Fruit fly (Drosophila melanogaster): ENCODE data around the gene WRNexo.

WRNexo gene

dm6 chr3R:18380251-18380812 lies 14.4 kb upstream of the WRNexo start:
- TF ChIP-seq Vsx2 (GFP tag; optimal IDR thresholded peaks at IDR 0.05; ENCODE audit: partially characterized antibody) (no peak), brk (GFP tag; optimal IDR thresholded peaks at IDR 0.05) (no peak), lola (GFP tag; optimal IDR thresholded peaks at IDR 0.05) (no peak), h (GFP tag; optimal IDR thresholded peaks at IDR 0.05) (no peak), CG9705 (GFP tag; optimal IDR thresholded peaks at IDR 0.05) (no peak), pan (optimal IDR thresholded peaks at IDR 0.05) (no peak), Hr78 (GFP tag; optimal IDR thresholded peaks at IDR 0.05) (no peak), N (GFP tag; optimal IDR thresholded peaks at IDR 0.05) (no peak), sv (GFP tag; optimal IDR thresholded peaks at IDR 0.05) (no peak), sage (GFP tag; optimal IDR thresholded peaks at IDR 0.05) (no peak), Jra (GFP tag; optimal IDR thresholded peaks at IDR 0.05) (no peak), jim (GFP tag; optimal IDR thresholded peaks at IDR 0.05) (no peak), Hr83 (GFP tag; optimal IDR thresholded peaks at IDR 0.05; ENCODE audit: poor library complexity, severe bottlenecking) (no peak), br (GFP tag; optimal IDR thresholded peaks at IDR 0.05) (no peak), foxo (GFP tag; optimal IDR thresholded peaks at IDR 0.05) (no peak), fru (GFP tag; optimal IDR thresholded peaks at IDR 0.05) (no peak), dmrt93B (GFP tag; optimal IDR thresholded peaks at IDR 0.05) (no peak), dsf (GFP tag; optimal IDR thresholded peaks at IDR 0.05; ENCODE audit: borderline replicate concordance) (no peak)

- no peak for TF ChIP-seq br (GFP tag; optimal IDR thresholded peaks at IDR 0.05)
- peak; percentile 9 for TF ChIP-seq Hr83 (GFP tag; optimal IDR thresholded peaks at IDR 0.05; ENCODE audit: poor library complexity, severe bottlenecking)
Observed at dm6 chr3R:18372688-18373304, 6.8 kb upstream of the WRNexo start, which contains the start of gene gl. TSS of gene gl (minus strand) at chr3R:18372738.

- no peak for TF ChIP-seq Hr78 (GFP tag; optimal IDR thresholded peaks at IDR 0.05)
- peak; percentile 4 for TF ChIP-seq rgr (GFP tag; optimal IDR thresholded peaks at IDR 0.05)
- peak; percentile 5 for TF ChIP-seq woc (GFP tag; optimal IDR thresholded peaks at IDR 0.05)
- no peak for TF ChIP-seq Dif (GFP tag; optimal IDR thresholded peaks at IDR 0.05; ENCODE audit: partially characterized antibody)
- no peak for TF ChIP-seq Mio (GFP tag; optimal IDR thresholded peaks at IDR 0.05)
- TF ChIP-seq Sp1 (GFP tag; optimal IDR thresholded peaks at IDR 0.05), result no peak
- no peak for TF ChIP-seq Rel (GFP tag; optimal IDR thresholded peaks at IDR 0.05)
- no peak for TF ChIP-seq Rel (tag; optimal IDR thresholded peaks at IDR 0.05)
- no peak for TF ChIP-seq N (GFP tag; optimal IDR thresholded peaks at IDR 0.05)
- TF ChIP-seq Jra (GFP tag; optimal IDR thresholded peaks at IDR 0.05), result no peak
- no peak for TF ChIP-seq HLH106 (tag; optimal IDR thresholded peaks at IDR 0.05)
- TF ChIP-seq psq (GFP tag; optimal IDR thresholded peaks at IDR 0.05), result no peak
- TF ChIP-seq fru (GFP tag; optimal IDR thresholded peaks at IDR 0.05), result no peak
- no peak for TF ChIP-seq dmrt93B (GFP tag; optimal IDR thresholded peaks at IDR 0.05)
- no peak for TF ChIP-seq lola (GFP tag; optimal IDR thresholded peaks at IDR 0.05)
- no peak for TF ChIP-seq pan (optimal IDR thresholded peaks at IDR 0.05)
- TF ChIP-seq CG32264 (GFP tag; optimal IDR thresholded peaks at IDR 0.05), result no peak
- TF ChIP-seq foxo (GFP tag; optimal IDR thresholded peaks at IDR 0.05), result peak in 1 of 2 experiments; percentile 5
- no peak for TF ChIP-seq Dfd (GFP tag; optimal IDR thresholded peaks at IDR 0.05)
- no peak for TF ChIP-seq GATAd (GFP tag; optimal IDR thresholded peaks at IDR 0.05)
- TF ChIP-seq dsf (GFP tag; optimal IDR thresholded peaks at IDR 0.05; ENCODE audit: borderline replicate concordance), result no peak
- TF ChIP-seq sage (GFP tag; optimal IDR thresholded peaks at IDR 0.05), result no peak
- no peak for TF ChIP-seq Vsx2 (GFP tag; optimal IDR thresholded peaks at IDR 0.05; ENCODE audit: partially characterized antibody)
Observed at dm6 chr3R:18371346-18371745, 5.4 kb upstream of the WRNexo start.

- TF ChIP-seq dmrt93B (GFP tag; optimal IDR thresholded peaks at IDR 0.05) (no peak), Mio (GFP tag; optimal IDR thresholded peaks at IDR 0.05) (no peak), Dif (GFP tag; optimal IDR thresholded peaks at IDR 0.05; ENCODE audit: partially characterized antibody) (no peak), Rel (GFP tag; optimal IDR thresholded peaks at IDR 0.05) (no peak), Rel (tag; optimal IDR thresholded peaks at IDR 0.05) (no peak), GATAd (GFP tag; optimal IDR thresholded peaks at IDR 0.05) (no peak), sv (GFP tag; optimal IDR thresholded peaks at IDR 0.05) (no peak), fru (GFP tag; optimal IDR thresholded peaks at IDR 0.05) (no peak), Jra (GFP tag; optimal IDR thresholded peaks at IDR 0.05) (no peak), Sp1 (GFP tag; optimal IDR thresholded peaks at IDR 0.05) (no peak), foxo (GFP tag; optimal IDR thresholded peaks at IDR 0.05) (no peak), CrebA (GFP tag; optimal IDR thresholded peaks at IDR 0.05; ENCODE audit: borderline replicate concordance) (no peak), jim (GFP tag; optimal IDR thresholded peaks at IDR 0.05) (no peak), N (GFP tag; optimal IDR thresholded peaks at IDR 0.05) (no peak), usp (GFP tag; optimal IDR thresholded peaks at IDR 0.05) (no peak), tai (GFP tag; optimal IDR thresholded peaks at IDR 0.05) (no peak), pan (optimal IDR thresholded peaks at IDR 0.05) (no peak), Abd-B (GFP tag; optimal IDR thresholded peaks at IDR 0.05) (no peak), Vsx2 (GFP tag; optimal IDR thresholded peaks at IDR 0.05; ENCODE audit: partially characterized antibody) (no peak)
Observed at dm6 chr3R:18368595-18368994, 2.6 kb upstream of the WRNexo start.
